Worm (Caenorhabditis elegans) whole organism, L4 larva: ENCODE measurements around the gene ZK930.4.

Source experiments
- D1046.2 ChIP-seq: fragments of 200-800 bp; sonication (Bioruptor generic); IDR thresholded peaks from 2 replicates; pipeline ENCODE4 v1.3.6; 2022; ENCODE audit warnings: missing genetic modification characterization, missing compliant biosample characterization
- F10B5.3 ChIP-seq: sonication (generic microtip); optimal IDR thresholded peaks from 2 replicates; lab custom pipeline; 2016; ENCODE audit warnings: mild to moderate bottlenecking, missing genetic modification characterization, missing compliant biosample characterization
- F37D6.2 ChIP-seq: sonication (generic microtip); optimal IDR thresholded peaks from 2 replicates; lab custom pipeline; 2016; ENCODE audit warnings: mild to moderate bottlenecking, missing genetic modification characterization, missing compliant biosample characterization
- F49E8.2 ChIP-seq: sonication (generic microtip); optimal IDR thresholded peaks from 2 replicates; lab custom pipeline; 2016; ENCODE audit warnings: missing compliant biosample characterization, mild to moderate bottlenecking, missing genetic modification characterization, borderline replicate concordance
- T26A8.4 ChIP-seq: fragments of 200-800 bp; sonication (Bioruptor generic); IDR thresholded peaks from 2 replicates; pipeline ENCODE4 v1.3.6; 2022; ENCODE audit warnings: missing genetic modification characterization, missing compliant biosample characterization
- aha-1 ChIP-seq: fragments of 150-350 bp; peaks from one replicate; lab custom pipeline; 2014; ENCODE audit warnings: missing biosample characterization, missing genetic modification characterization
- ama-1 ChIP-seq: fragments of 150-350 bp; optimal IDR thresholded peaks from 2 replicates; lab custom pipeline; 2014; ENCODE audit warnings: inconsistent platforms, mixed read lengths
- ceh-20 ChIP-seq: fragments of 200-800 bp; sonication (Bioruptor generic); IDR thresholded peaks from 2 replicates; pipeline ENCODE4 v1.3.6; 2022; ENCODE audit warnings: missing genetic modification reagents, missing genetic modification characterization, missing compliant biosample characterization
- ceh-28 ChIP-seq: fragments of 150-350 bp; optimal IDR thresholded peaks from 2 replicates; lab custom pipeline; 2014; ENCODE audit warnings: missing biosample characterization, missing genetic modification reagents, missing genetic modification characterization
- cey-2 ChIP-seq: sonication (generic microtip); optimal IDR thresholded peaks from 3 replicates; lab custom pipeline; 2017; ENCODE audit warnings: missing genetic modification characterization, mild to moderate bottlenecking, missing compliant biosample characterization, antibody characterized with exemption, borderline replicate concordance; ENCODE audit not compliant: insufficient read depth
- ctbp-1 ChIP-seq: fragments of 200-800 bp; sonication (Bioruptor generic); IDR thresholded peaks from 2 replicates; pipeline ENCODE4 v1.3.6; 2022; ENCODE audit warnings: missing genetic modification reagents, missing genetic modification characterization, missing compliant biosample characterization
- daf-16 ChIP-seq, 3 experiments: sonication (generic microtip); optimal IDR thresholded peaks; 2 replicates each; lab custom pipeline; 2016 to 2017; ENCODE audit warnings: missing genetic modification characterization in 3 of 3, missing genetic modification reagents in 3 of 3, mild to moderate bottlenecking in 2 of 3, missing compliant biosample characterization in 2 of 3, missing biosample characterization in 1 of 3, moderate library complexity in 1 of 3
- daf-19 ChIP-seq: fragments of 200-800 bp; sonication (Bioruptor generic); conservative IDR thresholded peaks from 2 replicates; pipeline ENCODE4 v1.3.6; 2022; ENCODE audit warnings: missing genetic modification characterization, missing compliant biosample characterization
- dmd-6 ChIP-seq: fragments of 200-800 bp; sonication (Bioruptor generic); IDR thresholded peaks from 2 replicates; pipeline ENCODE4 v1.3.6; 2022; ENCODE audit warnings: missing genetic modification reagents, missing genetic modification characterization, missing compliant biosample characterization
- dmd-9 ChIP-seq: fragments of 200-800 bp; sonication (Bioruptor generic); IDR thresholded peaks from 2 replicates; pipeline ENCODE4 v1.3.6; 2022; ENCODE audit warnings: missing genetic modification reagents, missing genetic modification characterization, missing compliant biosample characterization
- egl-43 ChIP-seq: fragments of 200-800 bp; sonication (Bioruptor generic); IDR thresholded peaks from 2 replicates; pipeline ENCODE4 v1.3.6; 2022; ENCODE audit warnings: missing genetic modification reagents, missing genetic modification characterization, missing compliant biosample characterization
- fkh-10 ChIP-seq: fragments of 150-350 bp; optimal IDR thresholded peaks from 2 replicates; lab custom pipeline; 2014; ENCODE audit warnings: missing biosample characterization, missing genetic modification reagents, missing genetic modification characterization
- gei-8 ChIP-seq: fragments of 200-800 bp; sonication (Bioruptor generic); optimal IDR thresholded peaks from 2 replicates; lab custom pipeline; 2018; ENCODE audit warnings: mild to moderate bottlenecking, missing genetic modification characterization, missing compliant biosample characterization
- hif-1 ChIP-seq, 2 experiments: sonication (generic microtip); optimal IDR thresholded peaks; 2 replicates each; lab custom pipeline; 2016 to 2017; ENCODE audit warnings: missing compliant biosample characterization in 2 of 2, missing genetic modification characterization in 2 of 2, missing genetic modification reagents in 2 of 2, missing genotype in 2 of 2, mild to moderate bottlenecking in 1 of 2
- hlh-11 ChIP-seq: fragments of 200-800 bp; sonication (Bioruptor generic); optimal IDR thresholded peaks from 2 replicates; lab custom pipeline; 2018; ENCODE audit warnings: mild to moderate bottlenecking, missing genetic modification characterization, missing compliant biosample characterization
- lin-1 ChIP-seq: fragments of 200-800 bp; sonication (Bioruptor generic); IDR thresholded peaks from 2 replicates; pipeline ENCODE4 v1.3.6; 2022; ENCODE audit warnings: missing genetic modification reagents, missing genetic modification characterization, missing compliant biosample characterization
- lin-13 ChIP-seq: fragments of 150-350 bp; optimal IDR thresholded peaks from 2 replicates; lab custom pipeline; 2014; ENCODE audit warnings: missing biosample characterization, missing genetic modification reagents, missing genetic modification characterization
- lir-3 ChIP-seq: sonication (generic microtip); optimal IDR thresholded peaks from 2 replicates; lab custom pipeline; 2016; ENCODE audit warnings: mild to moderate bottlenecking, missing genetic modification characterization, missing compliant biosample characterization
- mdt-29 ChIP-seq: fragments of 200-800 bp; sonication (Bioruptor generic); IDR thresholded peaks from 2 replicates; pipeline ENCODE4 v1.3.6; 2022; ENCODE audit warnings: missing genetic modification reagents, missing genetic modification characterization, missing compliant biosample characterization
- mep-1 ChIP-seq: fragments of 150-350 bp; sonication (generic microtip); optimal IDR thresholded peaks from 3 replicates; lab custom pipeline; 2014; ENCODE audit warnings: missing biosample characterization, missing genetic modification characterization
- mes-2 ChIP-seq: sonication (generic microtip); optimal IDR thresholded peaks from 2 replicates; lab custom pipeline; 2016; ENCODE audit warnings: missing genotype, mild to moderate bottlenecking, missing genetic modification characterization, missing compliant biosample characterization; ENCODE audit not compliant: poor library complexity, severe bottlenecking
- mxl-3 ChIP-seq: fragments of 200-800 bp; sonication (Bioruptor generic); optimal IDR thresholded peaks from 2 replicates; lab custom pipeline; 2018; ENCODE audit warnings: mild to moderate bottlenecking, missing genetic modification characterization, missing compliant biosample characterization
- nhr-10 ChIP-seq: fragments of 150-350 bp; optimal IDR thresholded peaks from 2 replicates; lab custom pipeline; 2014; ENCODE audit warnings: missing biosample characterization, missing genetic modification characterization
- nhr-102 ChIP-seq: sonication (generic microtip); optimal IDR thresholded peaks from 2 replicates; lab custom pipeline; 2016; ENCODE audit warnings: mild to moderate bottlenecking, missing genetic modification characterization, moderate library complexity, missing compliant biosample characterization
- nhr-111 ChIP-seq: fragments of 200-800 bp; sonication (Bioruptor generic); optimal IDR thresholded peaks from 2 replicates; lab custom pipeline; 2018; ENCODE audit warnings: mild to moderate bottlenecking, missing genetic modification characterization, missing compliant biosample characterization
- nhr-25 ChIP-seq: sonication (generic microtip); optimal IDR thresholded peaks from 2 replicates; lab custom pipeline; 2017; ENCODE audit warnings: missing genetic modification characterization, mild to moderate bottlenecking, missing compliant biosample characterization, antibody characterized with exemption, moderate library complexity, borderline replicate concordance; ENCODE audit not compliant: insufficient read depth
- nhr-28 ChIP-seq: fragments of 150-350 bp; optimal IDR thresholded peaks from 2 replicates; lab custom pipeline; 2014; ENCODE audit warnings: missing biosample characterization, missing genetic modification characterization
- nhr-42 ChIP-seq: fragments of 200-800 bp; sonication (Bioruptor generic); IDR thresholded peaks from 2 replicates; pipeline ENCODE4 v1.3.6; 2022; ENCODE audit warnings: missing genetic modification characterization, missing compliant biosample characterization
- nhr-6 ChIP-seq: fragments of 150-350 bp; optimal IDR thresholded peaks from 2 replicates; lab custom pipeline; 2014; ENCODE audit warnings: missing biosample characterization, missing genetic modification characterization
- nhr-76 ChIP-seq: fragments of 150-350 bp; optimal IDR thresholded peaks from 2 replicates; lab custom pipeline; 2014; ENCODE audit warnings: missing biosample characterization, missing genetic modification characterization
- rbr-2 ChIP-seq: sonication (generic microtip); optimal IDR thresholded peaks from 2 replicates; lab custom pipeline; 2016; ENCODE audit warnings: missing genotype, missing genetic modification characterization, missing compliant biosample characterization
- saeg-2 ChIP-seq: fragments of 200-800 bp; sonication (Bioruptor generic); IDR thresholded peaks from 2 replicates; pipeline ENCODE4 v1.3.6; 2022; ENCODE audit warnings: missing genetic modification reagents, missing genetic modification characterization, missing compliant biosample characterization
- sdz-12 ChIP-seq: fragments of 200-800 bp; sonication (Bioruptor generic); optimal IDR thresholded peaks from 2 replicates; lab custom pipeline; 2018; ENCODE audit warnings: mild to moderate bottlenecking, missing genetic modification characterization, missing compliant biosample characterization
- set-16 ChIP-seq: fragments of 200-800 bp; sonication (Bioruptor generic); IDR thresholded peaks from 2 replicates; pipeline ENCODE4 v1.3.6; 2022; ENCODE audit warnings: missing genetic modification reagents, missing genetic modification characterization, missing compliant biosample characterization
- skn-1 ChIP-seq: fragments of 150-350 bp; optimal IDR thresholded peaks from 2 replicates; lab custom pipeline; 2014; ENCODE audit warnings: missing biosample characterization, missing genetic modification characterization
- snpc-1.2 ChIP-seq: fragments of 200-800 bp; sonication (Bioruptor generic); IDR thresholded peaks from 2 replicates; pipeline ENCODE4 v1.3.6; 2022; ENCODE audit warnings: missing genetic modification reagents, missing genetic modification characterization, missing compliant biosample characterization
- spr-1 ChIP-seq: sonication (generic microtip); optimal IDR thresholded peaks from 2 replicates; lab custom pipeline; 2016; ENCODE audit warnings: mild to moderate bottlenecking, missing genetic modification characterization, missing compliant biosample characterization
- tag-97 ChIP-seq: fragments of 200-800 bp; sonication (Bioruptor generic); IDR thresholded peaks from 2 replicates; pipeline ENCODE4 v1.3.6; 2022; ENCODE audit warnings: missing genetic modification characterization, missing compliant biosample characterization
- tra-1 ChIP-seq: fragments of 200-800 bp; sonication (Bioruptor generic); IDR thresholded peaks from 2 replicates; pipeline ENCODE4 v1.3.6; 2022; ENCODE audit warnings: missing genetic modification reagents, missing genetic modification characterization, missing compliant biosample characterization
- vab-7 ChIP-seq: fragments of 200-800 bp; sonication (Bioruptor generic); IDR thresholded peaks from 2 replicates; pipeline ENCODE4 v1.3.6; 2022; ENCODE audit warnings: missing genetic modification reagents, missing genetic modification characterization, missing compliant biosample characterization

ZK930.4 gene

ce11 chrII:11868234-11868633 is 38.1 kb upstream of the ZK930.4 start, which contains the start of gene col-84:
TSS of gene col-84 (plus strand) at chrII:11868534.
- TF ChIP-seq dmd-9 (GFP tag; lab: Robert Waterston, UW): no peak
- no peak for TF ChIP-seq rbr-2
- no peak for TF ChIP-seq set-16 (GFP tag; lab: Robert Waterston, UW)
- no peak for TF ChIP-seq mep-1 (tag; lab: Kevin White, UChicago)
- TF ChIP-seq daf-19 (GFP tag; lab: Robert Waterston, UW): no peak
- no peak for TF ChIP-seq nhr-25 (tag; lab: Kevin White, UChicago)
- TF ChIP-seq ceh-28: no peak
- no peak for TF ChIP-seq aha-1 (tag; lab: Kevin White, UChicago)
- TF ChIP-seq tra-1 (GFP tag; lab: Robert Waterston, UW): no peak
- no peak for TF ChIP-seq spr-1
- no peak for TF ChIP-seq lin-13 (GFP tag; lab: Kevin White, UChicago)
- TF ChIP-seq nhr-42 (GFP tag; lab: Robert Waterston, UW): no peak
- TF ChIP-seq mdt-29 (GFP tag; lab: Robert Waterston, UW): no peak
- TF ChIP-seq tag-97: no peak
- no peak for TF ChIP-seq hif-1 (tag; optimal IDR thresholded peaks at IDR 0.05; lab: Kevin White, UChicago)

ce11 chrII:11868893-11869292 is 37.4 kb upstream of the ZK930.4 start:
- peak; percentile 78 for TF ChIP-seq set-16 (GFP tag; lab: Robert Waterston, UW)
- TF ChIP-seq nhr-76 (tag; lab: Kevin White, UChicago): no peak
- TF ChIP-seq, all 104 proteins: peak for 1

ce11 chrII:11874674-11875198 is 31.6 kb upstream of the ZK930.4 start, which contains the start of the genes npp-3 and top-2:
TSS of gene npp-3 (minus strand) at chrII:11874788.
TSS of gene top-2 (plus strand) at chrII:11875148.
- peak; percentile 72 for TF ChIP-seq snpc-1.2
- peak; percentile 78 for TF ChIP-seq ama-1 (lab: Kevin White, UChicago)
- peak; percentile 76 for TF ChIP-seq F10B5.3 (tag; lab: Kevin White, UChicago)
- TF ChIP-seq hlh-11 (tag; lab: Kevin White, UChicago): peak; percentile 94
- no peak for TF ChIP-seq skn-1 (tag; lab: Kevin White, UChicago)
- peak; percentile 94 for TF ChIP-seq mes-2 (tag; lab: Kevin White, UChicago)
- peak; percentile 92 for TF ChIP-seq ceh-20 (GFP tag; lab: Robert Waterston, UW)
- TF ChIP-seq mxl-3 (GFP tag; lab: Kevin White, UChicago): peak; percentile 3
- TF ChIP-seq dmd-6 (GFP tag; lab: Robert Waterston, UW): peak; percentile 79
- TF ChIP-seq nhr-102 (tag; lab: Kevin White, UChicago): peak; percentile 86
- TF ChIP-seq nhr-111: no peak
- no peak for TF ChIP-seq cey-2 (tag; lab: Kevin White, UChicago)
- TF ChIP-seq saeg-2: peak; percentile 76
- TF ChIP-seq F37D6.2 (tag; lab: Kevin White, UChicago): peak; percentile 93
- peak; percentile 93 for TF ChIP-seq lin-13 (GFP tag; lab: Kevin White, UChicago)
- peak in 1 of 2 experiments; percentile 80 for TF ChIP-seq daf-16 (GFP tag; optimal IDR thresholded peaks at IDR 0.05; lab: Kevin White, UChicago)
- peak; percentile 77 for TF ChIP-seq daf-16 (tag; optimal IDR thresholded peaks at IDR 0.05; lab: Kevin White, UChicago)
- TF ChIP-seq sdz-12: no peak
- TF ChIP-seq lin-1 (GFP tag; lab: Robert Waterston, UW): peak; percentile 40; the same call in 1 of the 2 replicates
- TF ChIP-seq nhr-6: peak; percentile 84
- peak; percentile 89 for TF ChIP-seq F49E8.2 (tag; lab: Kevin White, UChicago)
- peak; percentile 83 for TF ChIP-seq spr-1
- no peak for TF ChIP-seq nhr-76 (tag; lab: Kevin White, UChicago)
- TF ChIP-seq lir-3 (tag; lab: Kevin White, UChicago): peak; percentile 57
- TF ChIP-seq gei-8 (GFP tag; lab: Kevin White, UChicago): no peak
- peak; percentile 84 for TF ChIP-seq vab-7 (GFP tag; lab: Robert Waterston, UW)
- TF ChIP-seq fkh-10 (GFP tag; lab: Kevin White, UChicago): peak; percentile 97
- TF ChIP-seq nhr-28 (tag; lab: Kevin White, UChicago): peak; percentile 73
- TF ChIP-seq aha-1 (tag; lab: Kevin White, UChicago): peak; percentile 93
- TF ChIP-seq rbr-2: peak; percentile 95
- peak; percentile 89 for TF ChIP-seq T26A8.4 (GFP tag; lab: Robert Waterston, UW)
- TF ChIP-seq D1046.2 (GFP tag; lab: Robert Waterston, UW): peak; percentile 100
- TF ChIP-seq nhr-10 (tag; lab: Kevin White, UChicago): no peak
- TF ChIP-seq egl-43: 0 out of 2 replicates have a peak, but pooled peaks have one; percentile 52
- peak; percentile 87 for TF ChIP-seq ctbp-1 (GFP tag; lab: Robert Waterston, UW)
